Worm (Caenorhabditis elegans): ENCODE data around the gene F35B3.4.

ce11 chrX:17054121-17054520 is 33.4 kb upstream of the F35B3.4 start:
- TF ChIP-seq nhr-77 (tag; optimal IDR thresholded peaks at IDR 0.05) (no peak), lin-11 (tag; optimal IDR thresholded peaks at IDR 0.05) (no peak), gmeb-1 (tag; optimal IDR thresholded peaks at IDR 0.05) (no peak), nhr-10 (tag; optimal IDR thresholded peaks at IDR 0.05) (no peak), nhr-25 (tag; optimal IDR thresholded peaks at IDR 0.05) (peak; percentile 24), nhr-11 (tag; optimal IDR thresholded peaks at IDR 0.05) (no peak), nhr-6 (tag; optimal IDR thresholded peaks at IDR 0.05) (no peak), dmd-4 (tag; optimal IDR thresholded peaks at IDR 0.05) (no peak), elt-3 (tag; optimal IDR thresholded peaks at IDR 0.05) (no peak), lin-13 (GFP tag; optimal IDR thresholded peaks at IDR 0.05) (no peak), ztf-11 (tag; optimal IDR thresholded peaks at IDR 0.05) (no peak), lin-39 (tag; optimal IDR thresholded peaks at IDR 0.05) (no peak)
